Worm (Caenorhabditis elegans) whole organism, L3 larva: ENCODE measurements around the gene set-8.
"Not testable (repeated sequence)": the region's sequence is repeated elsewhere in the genome, so short reads cannot be mapped to it uniquely, and the experiment has no call there.

Experiments used
- ZK546.5 ChIP-seq: sonication (generic microtip); optimal IDR thresholded peaks from 2 replicates; lab custom pipeline; 2017; ENCODE audit warnings: missing biosample characterization, missing genetic modification characterization
- aly-2 ChIP-seq: fragments of 150-350 bp; optimal IDR thresholded peaks from 2 replicates; lab custom pipeline; 2014; ENCODE audit warnings: missing biosample characterization, missing genetic modification characterization
- ama-1 ChIP-seq: fragments of 150-350 bp; optimal IDR thresholded peaks from 2 replicates; lab custom pipeline; 2018
- ceh-82 ChIP-seq: fragments of 150-350 bp; optimal IDR thresholded peaks from 2 replicates; lab custom pipeline; 2014; ENCODE audit warnings: missing biosample characterization, missing genetic modification characterization
- ceh-9 ChIP-seq: sonication (generic microtip); optimal IDR thresholded peaks from 2 replicates; lab custom pipeline; 2018; ENCODE audit warnings: missing biosample characterization, missing genetic modification characterization
- egl-27 ChIP-seq: sonication (generic microtip); optimal IDR thresholded peaks from 4 replicates; lab custom pipeline; 2017; ENCODE audit warnings: missing biosample characterization, missing genetic modification reagents, missing genetic modification characterization
- egl-5 ChIP-seq: fragments of 150-350 bp; optimal IDR thresholded peaks from 2 replicates; lab custom pipeline; 2017; ENCODE audit warnings: missing biosample characterization, missing genetic modification reagents, missing genetic modification characterization, inconsistent platforms
- elt-1 ChIP-seq: fragments of 150-350 bp; optimal IDR thresholded peaks from 2 replicates; lab custom pipeline; 2014; ENCODE audit warnings: missing biosample characterization, missing genetic modification characterization
- elt-2 ChIP-seq: sonication (generic microtip); optimal IDR thresholded peaks from 2 replicates; lab custom pipeline; 2016; ENCODE audit warnings: missing genetic modification reagents, mild to moderate bottlenecking, missing genetic modification characterization, missing compliant biosample characterization
- elt-3 ChIP-seq, 3 experiments: fragments of 150-350 bp in 1 of 3; sonication (generic microtip) in 2 of 3; optimal IDR thresholded peaks; 2 replicates in 2 of 3; 4 replicates in 1 of 3; lab custom pipeline; 2014 to 2017; ENCODE audit warnings: missing biosample characterization in 3 of 3, missing genetic modification characterization in 3 of 3
- eor-1 ChIP-seq, 2 experiments: fragments of 150-350 bp; optimal IDR thresholded peaks; 2 replicates each; lab custom pipeline; 2014 to 2018; ENCODE audit warnings: missing biosample characterization in 2 of 2, missing genetic modification characterization in 2 of 2
- fkh-10 ChIP-seq: sonication (generic microtip); optimal IDR thresholded peaks from 2 replicates; lab custom pipeline; 2017; ENCODE audit warnings: missing biosample characterization, missing genetic modification reagents, missing genetic modification characterization
- fkh-2 ChIP-seq: fragments of 150-350 bp; optimal IDR thresholded peaks from 2 replicates; lab custom pipeline; 2014; ENCODE audit warnings: missing biosample characterization, missing genetic modification reagents, missing genetic modification characterization
- fos-1 ChIP-seq: fragments of 150-350 bp; optimal IDR thresholded peaks from 2 replicates; lab custom pipeline; 2014; ENCODE audit warnings: missing biosample characterization, missing genetic modification characterization
- hmg-11 ChIP-seq: sonication (generic microtip); optimal IDR thresholded peaks from 2 replicates; lab custom pipeline; 2016; ENCODE audit warnings: missing genetic modification characterization, missing compliant biosample characterization
- jun-1 ChIP-seq: fragments of 150-350 bp; optimal IDR thresholded peaks from 2 replicates; lab custom pipeline; 2014; ENCODE audit warnings: missing biosample characterization, missing genetic modification reagents, missing genetic modification characterization
- lin-15B ChIP-seq: fragments of 150-350 bp; optimal IDR thresholded peaks from 2 replicates; lab custom pipeline; 2014; ENCODE audit warnings: missing biosample characterization, missing genetic modification characterization
- lin-39 ChIP-seq: fragments of 150-350 bp; optimal IDR thresholded peaks from 2 replicates; lab custom pipeline; 2018; ENCODE audit warnings: missing biosample characterization, missing genetic modification reagents, missing genetic modification characterization
- lsy-12 ChIP-seq: sonication (generic microtip); optimal IDR thresholded peaks from 2 replicates; lab custom pipeline; 2016; ENCODE audit warnings: mild to moderate bottlenecking, missing genetic modification characterization, missing compliant biosample characterization
- mdl-1 ChIP-seq: fragments of 150-350 bp; optimal IDR thresholded peaks from 2 replicates; lab custom pipeline; 2014; ENCODE audit warnings: missing biosample characterization, missing genetic modification characterization
- mml-1 ChIP-seq: fragments of 150-350 bp; sonication (generic microtip); optimal IDR thresholded peaks from 3 replicates; lab custom pipeline; 2014; ENCODE audit warnings: missing biosample characterization, missing genetic modification characterization
- nfya-1 ChIP-seq: sonication (generic microtip); optimal IDR thresholded peaks from 2 replicates; lab custom pipeline; 2017; ENCODE audit warnings: missing genetic modification characterization, mild to moderate bottlenecking, missing compliant biosample characterization, antibody characterized with exemption, moderate library complexity; ENCODE audit not compliant: insufficient read depth
- nhr-12 ChIP-seq: fragments of 150-350 bp; optimal IDR thresholded peaks from 2 replicates; lab custom pipeline; 2014; ENCODE audit warnings: missing biosample characterization, missing genetic modification characterization
- nhr-23 ChIP-seq: fragments of 150-350 bp; optimal IDR thresholded peaks from 2 replicates; lab custom pipeline; 2014; ENCODE audit warnings: missing biosample characterization, missing genetic modification reagents, missing genetic modification characterization
- nhr-237 ChIP-seq: fragments of 150-350 bp; optimal IDR thresholded peaks from 2 replicates; lab custom pipeline; 2014; ENCODE audit warnings: missing biosample characterization, missing genetic modification characterization
- nhr-25 ChIP-seq: sonication (generic microtip); optimal IDR thresholded peaks from 2 replicates; lab custom pipeline; 2017; ENCODE audit warnings: missing biosample characterization, missing genetic modification characterization
- nhr-28 ChIP-seq: fragments of 150-350 bp; optimal IDR thresholded peaks from 2 replicates; lab custom pipeline; 2014; ENCODE audit warnings: missing biosample characterization, missing genetic modification characterization
- nhr-43 ChIP-seq: sonication (generic microtip); optimal IDR thresholded peaks from 2 replicates; lab custom pipeline; 2016; ENCODE audit warnings: mild to moderate bottlenecking, missing genetic modification characterization, missing compliant biosample characterization; ENCODE audit not compliant: poor library complexity, severe bottlenecking
- nhr-67 ChIP-seq: fragments of 150-350 bp; optimal IDR thresholded peaks from 2 replicates; lab custom pipeline; 2014; ENCODE audit warnings: missing biosample characterization, missing genetic modification characterization
- nhr-76 ChIP-seq: fragments of 150-350 bp; sonication (generic microtip); optimal IDR thresholded peaks from 5 replicates; lab custom pipeline; 2014; ENCODE audit warnings: missing biosample characterization, missing genetic modification characterization
- pha-4 ChIP-seq: fragments of 150-350 bp; optimal IDR thresholded peaks from 2 replicates; lab custom pipeline; 2014; ENCODE audit warnings: missing biosample characterization, missing genetic modification reagents, missing genetic modification characterization
- pqm-1 ChIP-seq: fragments of 150-350 bp; optimal IDR thresholded peaks from 2 replicates; lab custom pipeline; 2017; ENCODE audit warnings: missing biosample characterization, missing genetic modification characterization, inconsistent platforms
- sea-2 ChIP-seq: fragments of 150-350 bp; sonication (generic microtip); optimal IDR thresholded peaks from 4 replicates; lab custom pipeline; 2014; ENCODE audit warnings: missing biosample characterization, missing genetic modification reagents, missing genetic modification characterization
- skn-1 ChIP-seq: fragments of 150-350 bp; optimal IDR thresholded peaks from 2 replicates; lab custom pipeline; 2014; ENCODE audit warnings: missing biosample characterization, missing genetic modification characterization
- tbx-2 ChIP-seq: sonication (generic microtip); optimal IDR thresholded peaks from 2 replicates; lab custom pipeline; 2016; ENCODE audit warnings: mild to moderate bottlenecking, missing genetic modification characterization, missing compliant biosample characterization
- unc-39 ChIP-seq: sonication (generic microtip); optimal IDR thresholded peaks from 4 replicates; lab custom pipeline; 2017; ENCODE audit warnings: missing biosample characterization, missing genetic modification characterization
- unc-62 ChIP-seq: fragments of 150-350 bp; sonication (generic microtip); optimal IDR thresholded peaks from 4 replicates; lab custom pipeline; 2014; ENCODE audit warnings: missing biosample characterization, missing genetic modification reagents, missing genetic modification characterization
- zag-1 ChIP-seq: fragments of 150-350 bp; optimal IDR thresholded peaks from 2 replicates; lab custom pipeline; 2014; ENCODE audit warnings: missing biosample characterization, missing genetic modification characterization
- ztf-11 ChIP-seq: fragments of 150-350 bp; optimal IDR thresholded peaks from 2 replicates; lab custom pipeline; 2014; ENCODE audit warnings: missing biosample characterization, missing genetic modification characterization
- ztf-4 ChIP-seq: fragments of 150-350 bp; optimal IDR thresholded peaks from 2 replicates; lab custom pipeline; 2014; ENCODE audit warnings: missing biosample characterization, missing genetic modification characterization

set-8 gene

ce11 chrX:13419884-13420339 is 26.6 kb upstream of the set-8 start, which contains the start of gene C29F7.3:
TSS of gene C29F7.3 (minus strand) at chrX:13419934.
- no peak for TF ChIP-seq mml-1
- TF ChIP-seq nhr-43: peak; percentile 47
- no peak for TF ChIP-seq ZK546.5
- TF ChIP-seq elt-2: peak; percentile 43
- TF ChIP-seq tbx-2 (tag; lab: Kevin White, UChicago): no peak
- no peak for TF ChIP-seq elt-1 (tag; lab: Kevin White, UChicago)
- TF ChIP-seq lin-15B: no peak
- TF ChIP-seq hmg-11 (tag; lab: Kevin White, UChicago): no peak
- TF ChIP-seq sea-2 (GFP tag; lab: Kevin White, UChicago): no peak
- TF ChIP-seq elt-3 (tag; optimal IDR thresholded peaks at IDR 0.05; lab: Kevin White, UChicago): peak in 1 of 3 experiments; percentile 7
- TF ChIP-seq fkh-10 (GFP tag; lab: Kevin White, UChicago): no peak
- no peak for TF ChIP-seq ceh-9 (tag; lab: Kevin White, UChicago)
- peak; percentile 26 for TF ChIP-seq lin-39 (tag; lab: Kevin White, UChicago)
- no peak for TF ChIP-seq ztf-4 (tag; lab: Kevin White, UChicago)
- peak; percentile 72 for TF ChIP-seq nhr-25 (tag; lab: Kevin White, UChicago)
- no peak for TF ChIP-seq jun-1 (tag; lab: Kevin White, UChicago)
- no peak for TF ChIP-seq pqm-1 (tag; lab: Kevin White, UChicago)
- peak; percentile 33 for TF ChIP-seq nfya-1 (tag; lab: Kevin White, UChicago)
- TF ChIP-seq nhr-23: peak; percentile 9
- no peak for TF ChIP-seq aly-2 (tag; lab: Kevin White, UChicago)
- peak; percentile 1 for TF ChIP-seq unc-62 (GFP tag; lab: Kevin White, UChicago)
- TF ChIP-seq egl-5 (tag; lab: Kevin White, UChicago): no peak
- TF ChIP-seq fos-1 (tag; lab: Kevin White, UChicago): no peak
- no peak for TF ChIP-seq ztf-11 (tag; lab: Kevin White, UChicago)

- no peak for TF ChIP-seq mdl-1 (tag; lab: Kevin White, UChicago)
- TF ChIP-seq aly-2 (tag; lab: Kevin White, UChicago): no peak
- TF ChIP-seq ceh-82: no peak
- peak; percentile 81 for TF ChIP-seq elt-2
- TF ChIP-seq pqm-1 (tag; lab: Kevin White, UChicago): peak; percentile 33
- no peak for TF ChIP-seq lin-15B
- no peak for TF ChIP-seq tbx-2 (tag; lab: Kevin White, UChicago)
- TF ChIP-seq nhr-67 (tag; lab: Kevin White, UChicago): no peak
- TF ChIP-seq ZK546.5: no peak
- no peak for TF ChIP-seq lsy-12 (tag; lab: Kevin White, UChicago)
- no peak for TF ChIP-seq fkh-2 (tag; lab: Kevin White, UChicago)
These were observed 25.4 kb upstream of the set-8 start for ce11 chrX:13421068-13421467.

- TF ChIP-seq egl-27: no peak
- TF ChIP-seq mdl-1 (tag; lab: Kevin White, UChicago): no peak
These were observed 23.2 kb upstream of the set-8 start, which contains the start of gene fkh-3 for ce11 chrX:13423340-13423739. TSS of gene fkh-3 (minus strand) at chrX:13423440.

- TF ChIP-seq ama-1 (lab: Kevin White, UChicago); jun-1 (tag; lab: Kevin White, UChicago); ZK546.5: not testable (repeated sequence)
- TF ChIP-seq, all 47 proteins: peak for 0; not testable (repeated sequence) for 47
These were observed 17.8 kb upstream of the set-8 start, which contains the start of gene fkh-4 for ce11 chrX:13428755-13429154. TSS of gene fkh-4 (minus strand) at chrX:13428855.

- TF ChIP-seq elt-2; jun-1 (tag; lab: Kevin White, UChicago); skn-1 (tag; lab: Kevin White, UChicago): not testable (repeated sequence)
These were observed 15.1 kb upstream of the set-8 start, which contains the start of gene C29F7.10 for ce11 chrX:13431388-13431787. TSS of gene C29F7.10 (minus strand) at chrX:13431488.

ce11 chrX:13435116-13435515 is 11.4 kb upstream of the set-8 start:
- TF ChIP-seq skn-1 (tag; lab: Kevin White, UChicago): no peak
- no peak for TF ChIP-seq jun-1 (tag; lab: Kevin White, UChicago)
- no peak for TF ChIP-seq lin-39 (tag; lab: Kevin White, UChicago)
- no peak for TF ChIP-seq zag-1 (tag; lab: Kevin White, UChicago)
- no peak for TF ChIP-seq unc-39 (tag; lab: Kevin White, UChicago)
- TF ChIP-seq nhr-12 (tag; lab: Kevin White, UChicago): no peak
- TF ChIP-seq sea-2 (GFP tag; lab: Kevin White, UChicago): no peak
- TF ChIP-seq unc-62 (GFP tag; lab: Kevin White, UChicago): no peak
- no peak for TF ChIP-seq lin-15B
- TF ChIP-seq nhr-237: no peak
- no peak for TF ChIP-seq nhr-28 (tag; lab: Kevin White, UChicago)
- TF ChIP-seq egl-27: no peak
- no peak for TF ChIP-seq eor-1 (tag; optimal IDR thresholded peaks at IDR 0.05; lab: Kevin White, UChicago)
- no peak for TF ChIP-seq elt-1 (tag; lab: Kevin White, UChicago)
- no peak for TF ChIP-seq mdl-1 (tag; lab: Kevin White, UChicago)
- TF ChIP-seq nhr-76 (tag; lab: Kevin White, UChicago): no peak
- no peak for TF ChIP-seq ztf-4 (tag; lab: Kevin White, UChicago)
- TF ChIP-seq pha-4 (tag; lab: Kevin White, UChicago): no peak
